Fruit fly (Drosophila melanogaster) whole organism, embryonic: ENCODE data around the gene Pss.

Experiments
- Antp ChIP-seq: fragments of 200-800 bp; sonication (Bioruptor generic); optimal IDR thresholded peaks from 3 replicates; lab custom pipeline; 2016; ENCODE audit warnings: missing biosample characterization, missing genetic modification characterization
- Bteb2 ChIP-seq: fragments of 200-800 bp; sonication (Bioruptor generic); optimal IDR thresholded peaks from 2 replicates; lab custom pipeline; 2016; ENCODE audit warnings: missing biosample characterization, missing genetic modification characterization
- C15 ChIP-seq: fragments of 200-800 bp; sonication (Bioruptor generic); IDR thresholded peaks from 3 replicates; pipeline ENCODE4 v1.3.6; 2022; ENCODE audit warnings: missing biosample characterization, missing genetic modification characterization
- CG10565 ChIP-seq: fragments of 200-800 bp; sonication (Bioruptor generic); optimal IDR thresholded peaks from 3 replicates; lab custom pipeline; 2016; ENCODE audit warnings: missing biosample characterization, mild to moderate bottlenecking, missing genetic modification characterization
- CG14014 ChIP-seq: fragments of 200-800 bp; sonication (Bioruptor generic); IDR thresholded peaks from 2 replicates; pipeline ENCODE4 v1.3.6; 2022; ENCODE audit warnings: missing biosample characterization, missing genetic modification characterization
- CG17802 ChIP-seq: fragments of 200-800 bp; sonication (Bioruptor generic); optimal IDR thresholded peaks from 2 replicates; lab custom pipeline; 2018; ENCODE audit warnings: missing biosample characterization, mild to moderate bottlenecking, missing genetic modification characterization, moderate library complexity
- CG18011 ChIP-seq: fragments of 200-800 bp; sonication (Bioruptor generic); optimal IDR thresholded peaks from 2 replicates; lab custom pipeline; 2017; ENCODE audit warnings: missing biosample characterization, missing genetic modification characterization, mild to moderate bottlenecking, moderate library complexity, missing genotype
- CG30403 ChIP-seq: fragments of 200-800 bp; sonication (Bioruptor generic); optimal IDR thresholded peaks from 3 replicates; lab custom pipeline; 2016; ENCODE audit warnings: missing biosample characterization, missing genetic modification characterization
- CG31441 ChIP-seq: fragments of 200-800 bp; sonication (Bioruptor generic); IDR thresholded peaks from 2 replicates; pipeline ENCODE4 v1.3.6; 2022; ENCODE audit warnings: missing biosample characterization, missing genetic modification characterization
- CG4282 ChIP-seq: fragments of 200-800 bp; sonication (Bioruptor generic); optimal IDR thresholded peaks from 2 replicates; lab custom pipeline; 2016; ENCODE audit warnings: missing biosample characterization, missing genetic modification characterization
- CG6683 ChIP-seq: fragments of 200-800 bp; sonication (Bioruptor generic); optimal IDR thresholded peaks from 2 replicates; lab custom pipeline; 2017; ENCODE audit warnings: missing biosample characterization, mild to moderate bottlenecking, missing genetic modification characterization, missing genetic modification reagents
- CG8944 ChIP-seq: fragments of 200-800 bp; sonication (Bioruptor generic); optimal IDR thresholded peaks from 3 replicates; lab custom pipeline; 2016; ENCODE audit warnings: missing biosample characterization, missing genetic modification characterization
- CG9437 ChIP-seq: fragments of 200-800 bp; sonication (Bioruptor generic); optimal IDR thresholded peaks from 2 replicates; lab custom pipeline; 2018; ENCODE audit warnings: missing biosample characterization, mild to moderate bottlenecking, missing genetic modification characterization
- CrebB ChIP-seq: fragments of 200-800 bp; sonication (Bioruptor generic); optimal IDR thresholded peaks from 3 replicates; lab custom pipeline; 2018; ENCODE audit warnings: missing biosample characterization, mild to moderate bottlenecking, missing genetic modification characterization
- Dip2 ChIP-seq: fragments of 200-800 bp; sonication (Bioruptor generic); IDR thresholded peaks from 2 replicates; pipeline ENCODE4 v1.3.6; 2022; ENCODE audit warnings: missing biosample characterization, missing genetic modification characterization
- Hand ChIP-seq: fragments of 200-800 bp; sonication (Bioruptor generic); optimal IDR thresholded peaks from 2 replicates; lab custom pipeline; 2017; ENCODE audit warnings: mild to moderate bottlenecking, missing biosample characterization, missing genetic modification reagents, missing genetic modification characterization
- Hmr ChIP-seq: fragments of 200-800 bp; sonication (Bioruptor generic); optimal IDR thresholded peaks from 3 replicates; lab custom pipeline; 2017; ENCODE audit warnings: mild to moderate bottlenecking, missing biosample characterization, missing genetic modification reagents, missing genetic modification characterization
- Oli ChIP-seq: fragments of 200-800 bp; sonication (Bioruptor generic); optimal IDR thresholded peaks from 2 replicates; lab custom pipeline; 2018; ENCODE audit warnings: missing biosample characterization, mild to moderate bottlenecking, missing genetic modification characterization, moderate library complexity
- Pdp1 ChIP-seq, 2 experiments: fragments of 200-800 bp; sonication (Bioruptor generic); optimal IDR thresholded peaks; 3 replicates each; lab custom pipeline; 2016; ENCODE audit warnings: missing biosample characterization in 2 of 2, missing genetic modification characterization in 2 of 2, mild to moderate bottlenecking in 1 of 2, moderate library complexity in 1 of 2
- Ptx1 ChIP-seq: fragments of 200-800 bp; sonication (Bioruptor generic); IDR thresholded peaks from 2 replicates; pipeline ENCODE4 v1.3.6; 2022; ENCODE audit warnings: missing biosample characterization, missing genetic modification characterization
- Scr ChIP-seq: fragments of 200-800 bp; sonication (Bioruptor generic); IDR thresholded peaks from 2 replicates; pipeline ENCODE4 v1.3.6; 2022; ENCODE audit warnings: missing biosample characterization, missing genetic modification characterization; ENCODE audit not compliant: partially characterized antibody
- Side ChIP-seq: fragments of 200-800 bp; sonication (Bioruptor generic); optimal IDR thresholded peaks from 2 replicates; lab custom pipeline; 2016; ENCODE audit warnings: missing biosample characterization, missing genetic modification characterization
- ara ChIP-seq: fragments of 200-800 bp; sonication (Bioruptor generic); IDR thresholded peaks from 2 replicates; pipeline ENCODE4 v1.3.6; 2022; ENCODE audit warnings: missing biosample characterization, missing genetic modification characterization
- ash1 ChIP-seq: fragments of 200-800 bp; sonication (Bioruptor generic); optimal IDR thresholded peaks from 2 replicates; lab custom pipeline; 2018; ENCODE audit warnings: missing biosample characterization, mild to moderate bottlenecking, missing genetic modification characterization
- bab2 ChIP-seq: fragments of 200-800 bp; sonication (Bioruptor generic); optimal IDR thresholded peaks from 2 replicates; lab custom pipeline; 2016; ENCODE audit warnings: missing biosample characterization, missing genetic modification characterization
- bsh ChIP-seq, 2 experiments: fragments of 200-800 bp; sonication (Bioruptor generic); optimal IDR thresholded peaks; 2 replicates each; lab custom pipeline; 2017 to 2018; ENCODE audit warnings: mild to moderate bottlenecking in 2 of 2, missing biosample characterization in 2 of 2, missing genetic modification characterization in 2 of 2, moderate library complexity in 1 of 2
- cwo ChIP-seq: fragments of 200-800 bp; sonication (Bioruptor generic); optimal IDR thresholded peaks from 3 replicates; lab custom pipeline; 2017; ENCODE audit warnings: missing biosample characterization, missing genetic modification characterization, mild to moderate bottlenecking, moderate library complexity, missing genetic modification reagents
- dm ChIP-seq: fragments of 200-800 bp; sonication (Bioruptor generic); optimal IDR thresholded peaks from 3 replicates; lab custom pipeline; 2016; ENCODE audit warnings: missing biosample characterization, missing genetic modification characterization
- dmrt11E ChIP-seq: fragments of 200-800 bp; sonication (Bioruptor generic); optimal IDR thresholded peaks from 3 replicates; lab custom pipeline; 2018; ENCODE audit warnings: missing biosample characterization, mild to moderate bottlenecking, missing genetic modification characterization, moderate library complexity
- dmrt99B ChIP-seq: fragments of 200-800 bp; sonication (Bioruptor generic); optimal IDR thresholded peaks from 2 replicates; lab custom pipeline; 2018; ENCODE audit warnings: missing biosample characterization, mild to moderate bottlenecking, missing genetic modification characterization, moderate library complexity
- eyg ChIP-seq: fragments of 200-800 bp; sonication (Bioruptor generic); optimal IDR thresholded peaks from 3 replicates; lab custom pipeline; 2016; ENCODE audit warnings: missing biosample characterization, missing genetic modification characterization
- gem ChIP-seq: fragments of 200-800 bp; sonication (Bioruptor generic); optimal IDR thresholded peaks from 2 replicates; lab custom pipeline; 2019; ENCODE audit warnings: missing biosample characterization, mild to moderate bottlenecking, missing genetic modification characterization, moderate library complexity
- ind ChIP-seq: fragments of 200-800 bp; sonication (Bioruptor generic); optimal IDR thresholded peaks from 3 replicates; lab custom pipeline; 2016; ENCODE audit warnings: missing biosample characterization, missing genetic modification characterization
- jumu ChIP-seq: fragments of 200-800 bp; sonication (Bioruptor generic); optimal IDR thresholded peaks from 3 replicates; lab custom pipeline; 2016; ENCODE audit warnings: missing biosample characterization, missing genetic modification characterization
- lov ChIP-seq, 2 experiments: fragments of 200-800 bp in 1 of 2; fragments of >200 bp in 1 of 2; sonication (Bioruptor generic) in 1 of 2; IDR thresholded peaks in 1 of 2; optimal IDR thresholded peaks in 1 of 2; 2 replicates in 1 of 2; 3 replicates in 1 of 2; pipeline versions ENCODE4 v1.3.6 to Lab custom; 2017 to 2022; ENCODE audit warnings: missing biosample characterization in 1 of 2, missing genetic modification characterization in 1 of 2
- mld ChIP-seq: fragments of 200-800 bp; sonication (Bioruptor generic); IDR thresholded peaks from 3 replicates; pipeline ENCODE4 v1.3.6; 2022; ENCODE audit warnings: missing biosample characterization, missing genetic modification characterization; ENCODE audit not compliant: partially characterized antibody
- nom ChIP-seq: fragments of 200-800 bp; sonication (Bioruptor generic); optimal IDR thresholded peaks from 2 replicates; lab custom pipeline; 2017; ENCODE audit warnings: missing biosample characterization, missing genetic modification characterization, mild to moderate bottlenecking, moderate library complexity, missing genetic modification reagents
- odd ChIP-seq: fragments of 200-800 bp; sonication (Bioruptor generic); optimal IDR thresholded peaks from 2 replicates; lab custom pipeline; 2017; ENCODE audit warnings: missing biosample characterization, mild to moderate bottlenecking, missing genetic modification characterization
- pan ChIP-seq, 4 experiments: fragments of >200 bp in 3 of 4; fragments of 200-800 bp in 1 of 4; sonication (Bioruptor generic) in 1 of 4; optimal IDR thresholded peaks in 3 of 4; IDR thresholded peaks in 1 of 4; 2 replicates each; pipeline versions ENCODE4 v1.3.6 to Lab custom; 2017 to 2022; ENCODE audit warnings: missing biosample characterization in 2 of 4, missing genetic modification characterization in 2 of 4, mixed read lengths in 1 of 4
- pita ChIP-seq: fragments of 200-800 bp; sonication (Bioruptor generic); optimal IDR thresholded peaks from 2 replicates; lab custom pipeline; 2017; ENCODE audit warnings: missing biosample characterization, mild to moderate bottlenecking, missing genetic modification characterization
- ranshi ChIP-seq: fragments of 200-800 bp; sonication (Bioruptor generic); IDR thresholded peaks from 2 replicates; pipeline ENCODE4 v1.3.6; 2022; ENCODE audit warnings: missing biosample characterization, missing genetic modification characterization
- schlank ChIP-seq: fragments of 200-800 bp; sonication (Bioruptor generic); optimal IDR thresholded peaks from 2 replicates; lab custom pipeline; 2018; ENCODE audit warnings: missing biosample characterization, mild to moderate bottlenecking, missing genetic modification characterization
- scrt ChIP-seq: fragments of 200-800 bp; sonication (Bioruptor generic); optimal IDR thresholded peaks from 2 replicates; lab custom pipeline; 2018; ENCODE audit warnings: missing biosample characterization, mild to moderate bottlenecking, missing genetic modification characterization, moderate library complexity
- slp2 ChIP-seq: fragments of 200-800 bp; sonication (Bioruptor generic); optimal IDR thresholded peaks from 2 replicates; lab custom pipeline; 2016; ENCODE audit warnings: missing biosample characterization, missing genetic modification characterization
- so ChIP-seq: fragments of 200-800 bp; sonication (Bioruptor generic); IDR thresholded peaks from 3 replicates; pipeline ENCODE4 v1.3.6; 2022; ENCODE audit warnings: missing biosample characterization, missing genetic modification characterization
- wdn ChIP-seq: fragments of 200-800 bp; sonication (Bioruptor generic); IDR thresholded peaks from 2 replicates; pipeline ENCODE4 v1.3.6; 2022; ENCODE audit warnings: missing biosample characterization, missing genetic modification characterization

The Pss gene

DNA sequence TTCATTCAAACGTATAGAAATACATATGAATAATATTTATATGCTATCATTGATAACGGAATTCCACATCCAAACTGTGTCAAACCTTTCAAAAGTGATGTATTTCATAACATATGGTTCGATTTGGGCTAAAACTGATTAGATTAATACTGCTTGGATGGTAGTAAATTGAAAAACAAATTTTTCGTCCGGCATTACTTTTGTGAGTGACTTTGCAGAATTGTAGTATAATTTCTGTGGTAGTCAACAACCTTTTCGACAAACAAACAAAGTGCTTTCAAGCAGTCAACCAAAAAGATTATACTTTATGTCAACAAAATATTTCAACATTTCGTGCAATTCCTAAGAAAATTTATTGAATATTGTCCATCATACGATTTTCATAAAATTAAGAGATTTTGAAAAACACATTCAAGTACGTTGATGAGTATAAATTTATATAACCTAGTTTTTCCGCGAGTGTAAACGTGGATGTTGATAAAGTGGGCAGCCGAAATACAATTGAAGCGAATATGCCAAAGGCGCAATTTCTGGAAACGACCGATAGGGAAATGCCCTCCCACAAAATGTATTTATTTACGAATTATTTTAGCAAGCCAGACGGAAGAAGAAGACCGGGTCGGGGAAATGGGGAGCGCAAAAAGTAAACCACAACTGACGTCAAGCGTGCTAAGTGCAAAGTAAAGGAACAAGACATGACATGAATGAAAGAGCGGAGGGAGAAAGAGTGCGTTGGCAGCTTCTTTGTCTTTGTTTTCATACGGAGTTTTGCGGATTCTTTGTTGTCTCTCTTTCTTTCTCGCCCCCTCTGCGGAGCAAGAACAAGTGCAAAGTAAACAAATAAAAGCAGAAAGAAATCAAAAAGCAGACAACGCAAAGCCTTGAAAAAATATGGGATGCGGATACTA lies 7.8 kb downstream of the Pss start:
- TF ChIP-seq Oli (tag; lab: Kevin White, UChicago): peak; percentile 41
- no peak for TF ChIP-seq lov (optimal IDR thresholded peaks at IDR 0.05; lab: Kevin White, UChicago)
- no peak for TF ChIP-seq lov (GFP tag; IDR thresholded peaks at IDR 0.05; lab: Robert Waterston, UW)
- TF ChIP-seq pita (GFP tag; lab: Kevin White, UChicago): no peak
- 0 out of 2 replicates have a peak, but pooled peaks have one; percentile 18 for TF ChIP-seq wdn
- TF ChIP-seq CG4282 (GFP tag; lab: Kevin White, UChicago): no peak
- TF ChIP-seq CG8944 (GFP tag; lab: Kevin White, UChicago): no peak
- peak; percentile 8 for TF ChIP-seq ind (GFP tag; lab: Kevin White, UChicago)
- no peak for TF ChIP-seq mld
- TF ChIP-seq Antp (GFP tag; lab: Kevin White, UChicago): no peak
- TF ChIP-seq so (GFP tag; lab: Robert Waterston, UW): peak; percentile 37; the same call in 1 of the 3 replicates
- TF ChIP-seq dmrt99B: peak; percentile 39
- TF ChIP-seq dmrt11E (tag; lab: Kevin White, UChicago): peak; percentile 5
- TF ChIP-seq ranshi (GFP tag; lab: Robert Waterston, UW): peak; percentile 57
- TF ChIP-seq cwo (GFP tag; lab: Kevin White, UChicago): peak; percentile 28
- no peak for TF ChIP-seq Bteb2 (GFP tag; lab: Kevin White, UChicago)
- TF ChIP-seq CG14014: 0 out of 2 replicates have a peak, but pooled peaks have one; percentile 49
- peak; percentile 68 for TF ChIP-seq gem
- no peak for TF ChIP-seq schlank (tag; lab: Kevin White, UChicago)
- TF ChIP-seq CG31441 (GFP tag; lab: Robert Waterston, UW): 0 out of 2 replicates have a peak, but pooled peaks have one; percentile 19
- peak; percentile 92 for TF ChIP-seq nom (GFP tag; lab: Kevin White, UChicago)
- peak; percentile 68 for TF ChIP-seq Ptx1 (GFP tag; lab: Robert Waterston, UW)
- peak; percentile 2 for TF ChIP-seq odd
- peak in 1 of 2 experiments; percentile 62 for TF ChIP-seq Pdp1 (GFP tag; optimal IDR thresholded peaks at IDR 0.05; lab: Kevin White, UChicago)
- peak; percentile 48 for TF ChIP-seq CG30403
- TF ChIP-seq CG18011: no peak
- TF ChIP-seq Hand (GFP tag; lab: Kevin White, UChicago): peak; percentile 22
- TF ChIP-seq CG9437 (GFP tag; lab: Kevin White, UChicago): peak; percentile 25
- no peak for TF ChIP-seq C15
- TF ChIP-seq ara: 0 out of 2 replicates have a peak, but pooled peaks have one; percentile 22
- TF ChIP-seq ash1 (GFP tag; lab: Kevin White, UChicago): no peak
- TF ChIP-seq Side: peak; percentile 17
- TF ChIP-seq bsh (GFP tag; optimal IDR thresholded peaks at IDR 0.05; lab: Kevin White, UChicago): peak; percentile 38 to 41
- no peak for TF ChIP-seq CG17802 (tag; lab: Kevin White, UChicago)
- TF ChIP-seq CG6683: no peak
- no peak for TF ChIP-seq dm (GFP tag; lab: Kevin White, UChicago)
- peak; percentile 56 for TF ChIP-seq bab2 (GFP tag; lab: Kevin White, UChicago)
- TF ChIP-seq CG10565 (GFP tag; lab: Kevin White, UChicago): no peak
- TF ChIP-seq scrt: no peak
- no peak for TF ChIP-seq Scr (GFP tag; lab: Robert Waterston, UW)
- TF ChIP-seq eyg (GFP tag; lab: Kevin White, UChicago): no peak
- TF ChIP-seq pan (optimal IDR thresholded peaks at IDR 0.05; lab: Kevin White, UChicago): no peak
- peak in 1 of 2 experiments; percentile 62 for TF ChIP-seq pan (GFP tag; optimal IDR thresholded peaks at IDR 0.05 in 1 of 2, IDR thresholded peaks at IDR 0.05 in 1 of 2)
- TF ChIP-seq CrebB (tag; lab: Kevin White, UChicago): peak; percentile 18
- TF ChIP-seq slp2: peak; percentile 51
- peak; percentile 30 for TF ChIP-seq Hmr
- no peak for TF ChIP-seq Dip2
- TF ChIP-seq jumu (GFP tag; lab: Kevin White, UChicago): peak; percentile 17
